Worm (Caenorhabditis elegans) whole organism, midembryonic: ENCODE results near the gene nep-20.

Experiments used
- T22C8.4 ChIP-seq: fragments of 200-800 bp; sonication (Bioruptor generic); IDR thresholded peaks from 2 replicates; pipeline ENCODE4 v1.3.6; 2022; ENCODE audit warnings: missing genetic modification characterization, missing compliant biosample characterization
- ztf-29 ChIP-seq: fragments of 200-800 bp; sonication (Bioruptor generic); IDR thresholded peaks from 2 replicates; pipeline ENCODE4 v1.3.6; 2022; ENCODE audit warnings: missing genetic modification reagents, missing genetic modification characterization, missing compliant biosample characterization

The nep-20 gene

ce11 chrII:3343714-3344113 is 51.7 kb downstream of the nep-20 start, which contains the start of gene F14D2.15:
F14D2.15 (minus strand) TSS chrII:3343814.
- TF ChIP-seq ztf-29 (GFP tag; lab: Robert Waterston, UW) = no peak
- 0 out of 2 replicates have a peak, but pooled peaks have one; percentile 34 for TF ChIP-seq T22C8.4 (GFP tag; lab: Robert Waterston, UW)
